Fruit fly (Drosophila melanogaster): ENCODE data around the gene yata.

- TF ChIP-seq CG8478 (optimal IDR thresholded peaks at IDR 0.05), result no peak
- no peak for TF ChIP-seq CTCF (optimal IDR thresholded peaks at IDR 0.05)
Measured at dm6 chr3R:29772090-29772794, 23.2 kb downstream of the yata start.

Measured in S2 (cell line).